Worm (Caenorhabditis elegans): Measurements from ENCODE around the gene srx-115.
A peak's percentile ranks its signal among the peaks of the same experiment; 100 is the strongest.

The srx-115 gene

ce11 chrV:8769154-8769553 lies 2.5 kb upstream of the srx-115 start (continued):
- TF ChIP-seq egl-43 (GFP tag; IDR thresholded peaks at IDR 0.05): no peak
- TF ChIP-seq Y48G9A.11 (GFP tag; IDR thresholded peaks at IDR 0.05): no peak
- TF ChIP-seq lin-1 (GFP tag; IDR thresholded peaks at IDR 0.05): peak; percentile 88
- TF ChIP-seq php-3 (GFP tag; IDR thresholded peaks at IDR 0.05): peak; percentile 66; the same call in 1 of the 2 replicates

- TF ChIP-seq pqm-1 (tag; optimal IDR thresholded peaks at IDR 0.05) (peak; percentile 47), mep-1 (tag; optimal IDR thresholded peaks at IDR 0.05) (peak; percentile 35), daf-16 (GFP tag; optimal IDR thresholded peaks at IDR 0.05) (no peak), daf-16 (tag; optimal IDR thresholded peaks at IDR 0.05) (peak; percentile 90), rbr-2 (tag; optimal IDR thresholded peaks at IDR 0.05) (peak; percentile 2), lin-1 (GFP tag; IDR thresholded peaks at IDR 0.05) (no peak), hlh-30 (tag; optimal IDR thresholded peaks at IDR 0.05; ENCODE audit: insufficient read depth) (peak; percentile 73), mdl-1 (tag; optimal IDR thresholded peaks at IDR 0.05) (peak in 1 of 2 experiments; percentile 30), hlh-11 (tag; optimal IDR thresholded peaks at IDR 0.05) (peak; percentile 36), lsy-2 (tag; optimal IDR thresholded peaks at IDR 0.05) (peak in 1 of 2 experiments; percentile 46), nhr-28 (tag; optimal IDR thresholded peaks at IDR 0.05) (peak; percentile 33), nhr-77 (tag; optimal IDR thresholded peaks at IDR 0.05) (no peak)
Measured at ce11 chrV:8773826-8774382, 2.2 kb downstream of the srx-115 start, which contains the start of gene B0507.2. TSS of gene B0507.2 (plus strand) at chrV:8774332.

- no peak for TF ChIP-seq zip-2 (tag; optimal IDR thresholded peaks at IDR 0.05)
- TF ChIP-seq lim-7 (GFP tag; IDR thresholded peaks at IDR 0.05): no peak
- no peak for TF ChIP-seq daf-16 (GFP tag; optimal IDR thresholded peaks at IDR 0.05)
- TF ChIP-seq daf-16 (tag; optimal IDR thresholded peaks at IDR 0.05): no peak
- no peak for TF ChIP-seq ceh-62 (tag; optimal IDR thresholded peaks at IDR 0.05)
- TF ChIP-seq dmd-8 (GFP tag; IDR thresholded peaks at IDR 0.05): no peak
- TF ChIP-seq nhr-41 (GFP tag; IDR thresholded peaks at IDR 0.05): no peak
- TF ChIP-seq daf-19 (GFP tag; conservative IDR thresholded peaks at IDR 0.05): no peak
- no peak for TF ChIP-seq attf-4 (tag; optimal IDR thresholded peaks at IDR 0.05)
- no peak for TF ChIP-seq snpc-1.2 (GFP tag; IDR thresholded peaks at IDR 0.05)
- TF ChIP-seq R02D3.7 (tag; optimal IDR thresholded peaks at IDR 0.05): no peak
Measured at ce11 chrV:8776270-8776669, 4.6 kb downstream of the srx-115 start, which contains the start of gene B0507.1. TSS of gene B0507.1 (plus strand) at chrV:8776570.

ce11 chrV:8781164-8781563 lies 9.5 kb downstream of the srx-115 start:
- no peak for TF ChIP-seq zfp-2 (tag; optimal IDR thresholded peaks at IDR 0.05)
- no peak for TF ChIP-seq vab-7 (GFP tag; IDR thresholded peaks at IDR 0.05)
- no peak for TF ChIP-seq lin-15B (tag; optimal IDR thresholded peaks at IDR 0.05)
- no peak for TF ChIP-seq egl-27 (tag; optimal IDR thresholded peaks at IDR 0.05)
- no peak for TF ChIP-seq pha-4 (GFP tag; IDR thresholded peaks at IDR 0.05)
- no peak for TF ChIP-seq pha-4 (tag; optimal IDR thresholded peaks at IDR 0.05)
- TF ChIP-seq daf-16 (GFP tag; optimal IDR thresholded peaks at IDR 0.05): no peak
- peak; percentile 35 for TF ChIP-seq daf-16 (tag; optimal IDR thresholded peaks at IDR 0.05)
- no peak for TF ChIP-seq daf-12 (tag; optimal IDR thresholded peaks at IDR 0.05)
- TF ChIP-seq dpl-1 (GFP tag; optimal IDR thresholded peaks at IDR 0.05): no peak
- no peak for TF ChIP-seq snpc-4 (tag; optimal IDR thresholded peaks at IDR 0.05)
- TF ChIP-seq ceh-82 (tag; optimal IDR thresholded peaks at IDR 0.05): no peak
- no peak for TF ChIP-seq dmd-8 (GFP tag; IDR thresholded peaks at IDR 0.05)
- 0 out of 2 replicates have a peak, but pooled peaks have one; percentile 14 for TF ChIP-seq dmd-6 (GFP tag; IDR thresholded peaks at IDR 0.05)
- no peak for TF ChIP-seq F49E8.2 (tag; optimal IDR thresholded peaks at IDR 0.05; ENCODE audit: borderline replicate concordance)
- TF ChIP-seq pqm-1 (tag; optimal IDR thresholded peaks at IDR 0.05): peak; percentile 68
- no peak for TF ChIP-seq F37D6.2 (tag; optimal IDR thresholded peaks at IDR 0.05)
- no peak for TF ChIP-seq daf-8 (GFP tag; IDR thresholded peaks at IDR 0.05)
- no peak for TF ChIP-seq ceh-28 (tag; optimal IDR thresholded peaks at IDR 0.05)
- TF ChIP-seq nhr-11 (tag; optimal IDR thresholded peaks at IDR 0.05): no peak
- no peak for TF ChIP-seq nhr-48 (tag; optimal IDR thresholded peaks at IDR 0.05)
- TF ChIP-seq nhr-28 (tag; optimal IDR thresholded peaks at IDR 0.05): peak; percentile 88
- no peak for TF ChIP-seq Y105C5A.15 (GFP tag; IDR thresholded peaks at IDR 0.05)
- peak; percentile 18 for TF ChIP-seq dve-1 (tag; optimal IDR thresholded peaks at IDR 0.05; ENCODE audit: insufficient read depth)
- TF ChIP-seq nhr-42 (GFP tag; IDR thresholded peaks at IDR 0.05): no peak
- TF ChIP-seq F44E2.7 (GFP tag; IDR thresholded peaks at IDR 0.05): no peak
- TF ChIP-seq tra-1 (GFP tag; IDR thresholded peaks at IDR 0.05): no peak
- no peak for TF ChIP-seq aha-1 (tag)
- TF ChIP-seq hlh-11 (tag; optimal IDR thresholded peaks at IDR 0.05): peak; percentile 23
